Worm (Caenorhabditis elegans): ENCODE measurements around the gene irld-1.

DNA sequence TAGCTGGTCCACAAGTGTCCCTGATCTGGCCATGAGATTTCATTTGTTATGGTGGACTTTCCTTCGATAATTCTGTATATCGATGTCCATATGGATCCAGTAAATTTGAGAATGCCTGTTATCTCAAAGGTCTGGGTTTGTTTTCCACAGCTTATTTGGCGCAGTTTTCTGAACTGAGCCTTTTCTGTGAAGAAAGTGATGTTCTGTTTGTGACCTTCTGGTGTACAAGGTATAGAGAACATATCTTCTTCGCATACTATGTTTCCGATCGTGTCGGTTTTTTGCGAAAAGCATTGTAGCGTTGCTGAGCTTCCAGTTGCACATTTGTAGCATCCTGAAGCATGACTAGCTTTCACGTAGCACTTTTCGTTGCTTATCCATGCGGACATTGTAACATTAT is 33.7 kb upstream of the irld-1 start:
- TF ChIP-seq tbx-2 (tag; optimal IDR thresholded peaks at IDR 0.05) (no peak), ceh-82 (tag; optimal IDR thresholded peaks at IDR 0.05) (no peak), dsc-1 (tag; optimal IDR thresholded peaks at IDR 0.05) (no peak), mep-1 (tag; optimal IDR thresholded peaks at IDR 0.05) (no peak), lsy-2 (tag; optimal IDR thresholded peaks at IDR 0.05) (no peak), rnt-1 (tag; optimal IDR thresholded peaks at IDR 0.05) (no peak), lin-39 (tag; optimal IDR thresholded peaks at IDR 0.05) (no peak), pqm-1 (tag; optimal IDR thresholded peaks at IDR 0.05) (no peak), nhr-12 (tag; optimal IDR thresholded peaks at IDR 0.05) (no peak), grh-1 (GFP tag; IDR thresholded peaks at IDR 0.05) (no peak), skn-1 (tag; optimal IDR thresholded peaks at IDR 0.05) (no peak), fkh-10 (GFP tag; optimal IDR thresholded peaks at IDR 0.05) (no peak)
